Worm (Caenorhabditis elegans) whole organism, mixed stage, embryonic: ENCODE data around the gene frm-3.

Experiments used
- blmp-1 ChIP-seq: fragments of 150-350 bp; optimal IDR thresholded peaks from 2 replicates; lab custom pipeline; 2014; ENCODE audit warnings: missing biosample characterization, missing genetic modification characterization
- elt-3 ChIP-seq: fragments of 150-350 bp; optimal IDR thresholded peaks from 2 replicates; lab custom pipeline; 2014; ENCODE audit warnings: missing biosample characterization, missing genetic modification characterization
- ham-2 ChIP-seq: fragments of 200-800 bp; sonication (Bioruptor generic); optimal IDR thresholded peaks from 2 replicates; lab custom pipeline; 2018; ENCODE audit warnings: mild to moderate bottlenecking, missing genetic modification characterization, missing compliant biosample characterization
- hlh-1 ChIP-seq: fragments of 150-350 bp; optimal IDR thresholded peaks from 2 replicates; lab custom pipeline; 2014; ENCODE audit warnings: missing biosample characterization, missing genetic modification reagents, missing genetic modification characterization
- lin-32 ChIP-seq: fragments of 200-800 bp; sonication (Bioruptor generic); optimal IDR thresholded peaks from 2 replicates; lab custom pipeline; 2018; ENCODE audit warnings: mild to moderate bottlenecking, missing genetic modification characterization, missing compliant biosample characterization
- lsy-2 ChIP-seq: fragments of 150-350 bp; optimal IDR thresholded peaks from 2 replicates; lab custom pipeline; 2014; ENCODE audit warnings: missing biosample characterization, missing genetic modification characterization
- mls-2 ChIP-seq: sonication (generic microtip); optimal IDR thresholded peaks from 2 replicates; lab custom pipeline; 2016; ENCODE audit warnings: mild to moderate bottlenecking, missing genetic modification characterization, moderate library complexity, missing compliant biosample characterization
- nhr-12 ChIP-seq: fragments of 150-350 bp; optimal IDR thresholded peaks from 2 replicates; lab custom pipeline; 2014; ENCODE audit warnings: missing biosample characterization, missing genetic modification characterization
- nhr-28 ChIP-seq: fragments of 150-350 bp; optimal IDR thresholded peaks from 2 replicates; lab custom pipeline; 2014; ENCODE audit warnings: missing biosample characterization, missing genetic modification characterization
- nhr-76 ChIP-seq: sonication (generic microtip); optimal IDR thresholded peaks from 2 replicates; lab custom pipeline; 2017; ENCODE audit warnings: missing biosample characterization, missing genetic modification characterization
- snpc-4 ChIP-seq: fragments of 150-350 bp; optimal IDR thresholded peaks from 2 replicates; lab custom pipeline; 2014; ENCODE audit warnings: missing biosample characterization, missing genetic modification characterization
- unc-39 ChIP-seq: fragments of 150-350 bp; optimal IDR thresholded peaks from 2 replicates; lab custom pipeline; 2014; ENCODE audit warnings: missing biosample characterization, missing genetic modification characterization
- unc-62 ChIP-seq: fragments of 150-350 bp; optimal IDR thresholded peaks from 2 replicates; lab custom pipeline; 2014; ENCODE audit warnings: missing biosample characterization, missing genetic modification reagents, missing genetic modification characterization
- ztf-11 ChIP-seq: fragments of 150-350 bp; optimal IDR thresholded peaks from 2 replicates; lab custom pipeline; 2014; ENCODE audit warnings: missing biosample characterization, missing genetic modification characterization

DNA sequence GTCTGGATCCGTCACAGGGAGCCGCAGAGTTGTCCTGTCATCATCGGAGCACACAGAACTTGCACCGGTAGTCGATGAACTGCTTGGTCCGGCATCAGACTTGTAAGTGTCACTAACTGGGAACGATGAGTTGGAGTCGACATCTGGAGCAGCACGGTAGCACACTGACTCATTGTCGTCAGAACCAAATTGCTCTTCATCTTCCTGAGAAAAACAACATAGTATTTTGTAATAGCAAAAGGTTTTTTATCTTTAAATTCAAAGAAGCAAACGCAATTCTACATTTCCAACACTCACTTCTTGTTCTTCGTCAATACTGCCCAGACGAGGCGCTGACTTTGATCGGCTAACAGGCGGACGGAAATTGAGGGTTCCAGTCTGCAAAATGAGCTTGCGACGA is 18.2 kb downstream of the frm-3 start:
- TF ChIP-seq snpc-4 (no peak), lsy-2 (tag; lab: Kevin White, UChicago) (no peak), ztf-11 (no peak), nhr-12 (no peak), mls-2 (tag; lab: Kevin White, UChicago) (no peak), hlh-1 (tag; lab: Kevin White, UChicago) (no peak), blmp-1 (no peak), nhr-28 (tag; lab: Kevin White, UChicago) (no peak), elt-3 (tag; lab: Kevin White, UChicago) (no peak), lin-32 (GFP tag; lab: Kevin White, UChicago) (no peak), unc-62 (GFP tag; lab: Kevin White, UChicago) (no peak), nhr-76 (tag; lab: Kevin White, UChicago) (no peak), ham-2 (no peak), unc-39 (tag; lab: Kevin White, UChicago) (no peak)
